Worm (Caenorhabditis elegans) whole organism, mixed stage, embryonic: ENCODE data around the gene F58A4.1.
A peak's percentile ranks its signal among the peaks of the same experiment; 100 is the strongest.

Experiments used
- M03D4.4 ChIP-seq: sonication (generic microtip); optimal IDR thresholded peaks from 2 replicates; lab custom pipeline; 2017; ENCODE audit warnings: mild to moderate bottlenecking, missing genetic modification characterization, missing compliant biosample characterization
- bed-3 ChIP-seq: fragments of 200-800 bp; sonication (Bioruptor generic); optimal IDR thresholded peaks from 3 replicates; lab custom pipeline; 2018; ENCODE audit warnings: mild to moderate bottlenecking, missing genetic modification characterization, moderate library complexity, missing compliant biosample characterization
- blmp-1 ChIP-seq: fragments of 150-350 bp; optimal IDR thresholded peaks from 2 replicates; lab custom pipeline; 2014; ENCODE audit warnings: missing biosample characterization, missing genetic modification characterization
- ceh-39 ChIP-seq: fragments of 150-350 bp; optimal IDR thresholded peaks from 2 replicates; lab custom pipeline; 2014; ENCODE audit warnings: missing biosample characterization, missing genetic modification characterization
- ceh-43 ChIP-seq: fragments of 200-800 bp; sonication (Bioruptor generic); optimal IDR thresholded peaks from 2 replicates; lab custom pipeline; 2018; ENCODE audit warnings: mild to moderate bottlenecking, missing genetic modification characterization, moderate library complexity, missing compliant biosample characterization
- ceh-83 ChIP-seq: fragments of 200-800 bp; sonication (Bioruptor generic); optimal IDR thresholded peaks from 2 replicates; lab custom pipeline; 2018; ENCODE audit warnings: mild to moderate bottlenecking, missing genetic modification characterization, missing compliant biosample characterization
- ces-1 ChIP-seq: fragments of 150-350 bp; optimal IDR thresholded peaks from 2 replicates; lab custom pipeline; 2014; ENCODE audit warnings: missing biosample characterization, missing genetic modification reagents, missing genetic modification characterization
- cnd-1 ChIP-seq: fragments of 200-800 bp; sonication (Bioruptor generic); optimal IDR thresholded peaks from 2 replicates; lab custom pipeline; 2018; ENCODE audit warnings: mild to moderate bottlenecking, missing genetic modification characterization, missing compliant biosample characterization
- drap-1 ChIP-seq: fragments of 200-800 bp; sonication (Bioruptor generic); optimal IDR thresholded peaks from 3 replicates; lab custom pipeline; 2018; ENCODE audit warnings: mild to moderate bottlenecking, missing genetic modification characterization, missing compliant biosample characterization
- elt-1 ChIP-seq: sonication (generic microtip); optimal IDR thresholded peaks from 2 replicates; lab custom pipeline; 2017; ENCODE audit warnings: missing genetic modification characterization, mild to moderate bottlenecking, missing compliant biosample characterization, antibody characterized with exemption, moderate library complexity, borderline replicate concordance; ENCODE audit not compliant: insufficient read depth
- elt-3 ChIP-seq: fragments of 150-350 bp; optimal IDR thresholded peaks from 2 replicates; lab custom pipeline; 2014; ENCODE audit warnings: missing biosample characterization, missing genetic modification characterization
- flh-1 ChIP-seq: fragments of 200-800 bp; sonication (Bioruptor generic); optimal IDR thresholded peaks from 2 replicates; lab custom pipeline; 2018; ENCODE audit warnings: mild to moderate bottlenecking, missing genetic modification characterization, moderate library complexity, missing compliant biosample characterization
- ham-2 ChIP-seq: fragments of 200-800 bp; sonication (Bioruptor generic); optimal IDR thresholded peaks from 2 replicates; lab custom pipeline; 2018; ENCODE audit warnings: mild to moderate bottlenecking, missing genetic modification characterization, missing compliant biosample characterization
- hlh-1 ChIP-seq: fragments of 150-350 bp; optimal IDR thresholded peaks from 2 replicates; lab custom pipeline; 2014; ENCODE audit warnings: missing biosample characterization, missing genetic modification reagents, missing genetic modification characterization
- lin-13 ChIP-seq: fragments of 150-350 bp; optimal IDR thresholded peaks from 2 replicates; lab custom pipeline; 2014; ENCODE audit warnings: missing biosample characterization, missing genetic modification characterization
- lin-32 ChIP-seq: fragments of 200-800 bp; sonication (Bioruptor generic); optimal IDR thresholded peaks from 2 replicates; lab custom pipeline; 2018; ENCODE audit warnings: mild to moderate bottlenecking, missing genetic modification characterization, missing compliant biosample characterization
- lsy-2 ChIP-seq: fragments of 150-350 bp; optimal IDR thresholded peaks from 2 replicates; lab custom pipeline; 2014; ENCODE audit warnings: missing biosample characterization, missing genetic modification characterization
- mab-5 ChIP-seq: fragments of 150-350 bp; optimal IDR thresholded peaks from 2 replicates; lab custom pipeline; 2014; ENCODE audit warnings: missing biosample characterization, missing genetic modification characterization
- mep-1 ChIP-seq: fragments of 150-350 bp; optimal IDR thresholded peaks from 2 replicates; lab custom pipeline; 2017; ENCODE audit warnings: missing biosample characterization, missing genetic modification reagents, missing genetic modification characterization, inconsistent platforms
- mls-2 ChIP-seq: sonication (generic microtip); optimal IDR thresholded peaks from 2 replicates; lab custom pipeline; 2016; ENCODE audit warnings: mild to moderate bottlenecking, missing genetic modification characterization, moderate library complexity, missing compliant biosample characterization
- nhr-12 ChIP-seq: fragments of 150-350 bp; optimal IDR thresholded peaks from 2 replicates; lab custom pipeline; 2014; ENCODE audit warnings: missing biosample characterization, missing genetic modification characterization
- nhr-2 ChIP-seq: fragments of 150-350 bp; optimal IDR thresholded peaks from 2 replicates; lab custom pipeline; 2014; ENCODE audit warnings: missing biosample characterization, missing genetic modification characterization
- nhr-237 ChIP-seq: fragments of 150-350 bp; optimal IDR thresholded peaks from 2 replicates; lab custom pipeline; 2014; ENCODE audit warnings: missing biosample characterization, missing genetic modification characterization
- nhr-28 ChIP-seq: fragments of 150-350 bp; optimal IDR thresholded peaks from 2 replicates; lab custom pipeline; 2014; ENCODE audit warnings: missing biosample characterization, missing genetic modification characterization
- nhr-76 ChIP-seq: sonication (generic microtip); optimal IDR thresholded peaks from 2 replicates; lab custom pipeline; 2017; ENCODE audit warnings: missing biosample characterization, missing genetic modification characterization
- pha-4 ChIP-seq: fragments of 150-350 bp; optimal IDR thresholded peaks from 2 replicates; lab custom pipeline; 2018; ENCODE audit warnings: missing biosample characterization, missing genetic modification reagents, missing genetic modification characterization
- sem-2 ChIP-seq: fragments of 200-800 bp; sonication (Bioruptor generic); optimal IDR thresholded peaks from 2 replicates; lab custom pipeline; 2018; ENCODE audit warnings: mild to moderate bottlenecking, missing genetic modification characterization, missing compliant biosample characterization
- snpc-4 ChIP-seq: fragments of 150-350 bp; optimal IDR thresholded peaks from 2 replicates; lab custom pipeline; 2014; ENCODE audit warnings: missing biosample characterization, missing genetic modification characterization
- sptf-1 ChIP-seq: sonication (generic microtip); optimal IDR thresholded peaks from 2 replicates; lab custom pipeline; 2017; ENCODE audit warnings: mild to moderate bottlenecking, missing genetic modification characterization, moderate library complexity, missing compliant biosample characterization
- tbx-8 ChIP-seq: fragments of 200-800 bp; sonication (Bioruptor generic); optimal IDR thresholded peaks from 2 replicates; lab custom pipeline; 2018; ENCODE audit warnings: mild to moderate bottlenecking, missing genetic modification characterization, moderate library complexity, missing compliant biosample characterization
- unc-120 ChIP-seq: sonication (generic microtip); optimal IDR thresholded peaks from 2 replicates; lab custom pipeline; 2017; ENCODE audit warnings: missing genetic modification characterization, missing compliant biosample characterization; ENCODE audit not compliant: poor library complexity, severe bottlenecking
- unc-39 ChIP-seq: fragments of 150-350 bp; optimal IDR thresholded peaks from 2 replicates; lab custom pipeline; 2014; ENCODE audit warnings: missing biosample characterization, missing genetic modification characterization
- unc-62 ChIP-seq: fragments of 150-350 bp; optimal IDR thresholded peaks from 2 replicates; lab custom pipeline; 2014; ENCODE audit warnings: missing biosample characterization, missing genetic modification reagents, missing genetic modification characterization
- zip-8 ChIP-seq: fragments of 150-350 bp; optimal IDR thresholded peaks from 2 replicates; lab custom pipeline; 2014; ENCODE audit warnings: missing biosample characterization, missing genetic modification characterization
- ztf-11 ChIP-seq: fragments of 150-350 bp; optimal IDR thresholded peaks from 2 replicates; lab custom pipeline; 2014; ENCODE audit warnings: missing biosample characterization, missing genetic modification characterization

Gene F58A4.1

ce11 chrIII:9616933-9617332 lies 18.7 kb downstream of the F58A4.1 start:
- TF ChIP-seq lin-13 (tag; lab: Kevin White, UChicago) (peak; percentile 44), sem-2 (GFP tag; lab: Kevin White, UChicago) (no peak), ceh-83 (GFP tag; lab: Kevin White, UChicago) (peak; percentile 65)
- TF ChIP-seq, all 35 proteins: peak for 2

- TF ChIP-seq ceh-43 (GFP tag; lab: Kevin White, UChicago): no peak
- no peak for TF ChIP-seq pha-4 (tag; lab: Kevin White, UChicago)
- no peak for TF ChIP-seq sptf-1 (tag; lab: Kevin White, UChicago)
- TF ChIP-seq tbx-8: no peak
- TF ChIP-seq hlh-1 (tag; lab: Kevin White, UChicago): no peak
- TF ChIP-seq ceh-83 (GFP tag; lab: Kevin White, UChicago): no peak
- TF ChIP-seq, all 35 proteins: peak for 0
Observed at ce11 chrIII:9617599-9618262, 19.5 kb downstream of the F58A4.1 start.

- TF ChIP-seq blmp-1 (tag; lab: Kevin White, UChicago) (no peak), unc-62 (GFP tag; lab: Kevin White, UChicago) (peak; percentile 20), sptf-1 (tag; lab: Kevin White, UChicago) (no peak), nhr-12 (no peak), mab-5 (tag; lab: Kevin White, UChicago) (no peak), sem-2 (GFP tag; lab: Kevin White, UChicago) (no peak), lin-32 (GFP tag; lab: Kevin White, UChicago) (no peak), hlh-1 (tag; lab: Kevin White, UChicago) (peak; percentile 25), ceh-39 (tag; lab: Kevin White, UChicago) (no peak), snpc-4 (no peak), drap-1 (GFP tag; lab: Kevin White, UChicago) (no peak), pha-4 (tag; lab: Kevin White, UChicago) (no peak), tbx-8 (no peak), nhr-2 (tag; lab: Kevin White, UChicago) (no peak), elt-1 (no peak), cnd-1 (tag; lab: Kevin White, UChicago) (no peak), lsy-2 (peak; percentile 35), flh-1 (peak; percentile 32), mep-1 (tag; lab: Kevin White, UChicago) (peak; percentile 8), nhr-76 (tag; lab: Kevin White, UChicago) (no peak), ham-2 (GFP tag; lab: Kevin White, UChicago) (no peak), elt-3 (no peak), nhr-237 (peak; percentile 45), unc-120 (tag; lab: Kevin White, UChicago) (peak; percentile 96), ceh-43 (GFP tag; lab: Kevin White, UChicago) (no peak), bed-3 (GFP tag; lab: Kevin White, UChicago) (no peak), ztf-11 (no peak), mls-2 (tag; lab: Kevin White, UChicago) (peak; percentile 23), M03D4.4 (tag; lab: Kevin White, UChicago) (no peak), zip-8 (tag; lab: Kevin White, UChicago) (no peak), nhr-28 (no peak), ceh-83 (GFP tag; lab: Kevin White, UChicago) (no peak), ces-1 (GFP tag; lab: Kevin White, UChicago) (peak; percentile 58), unc-39 (tag; lab: Kevin White, UChicago) (no peak), lin-13 (tag; lab: Kevin White, UChicago) (peak; percentile 19)
Observed at ce11 chrIII:9619079-9619761, 21.0 kb downstream of the F58A4.1 start, which contains the start of gene hlh-11. TSS of gene hlh-11 (plus strand) at chrIII:9619711.
